Worm (Caenorhabditis elegans): Measurements from ENCODE around the gene mbr-1.

Gene mbr-1

ce11 chrX:10677552-10677951 lies 44.3 kb downstream of the mbr-1 start:
- TF ChIP-seq ZK337.2 (GFP tag; IDR thresholded peaks at IDR 0.05) = no peak
- peak; percentile 39 for TF ChIP-seq pqm-1 (tag; optimal IDR thresholded peaks at IDR 0.05)
- no peak for TF ChIP-seq ZK546.5 (tag; optimal IDR thresholded peaks at IDR 0.05)
- TF ChIP-seq lir-3 (tag; optimal IDR thresholded peaks at IDR 0.05) = no peak
- no peak for TF ChIP-seq hlh-30 (tag; optimal IDR thresholded peaks at IDR 0.05; ENCODE audit: insufficient read depth)
- TF ChIP-seq set-16 (GFP tag; IDR thresholded peaks at IDR 0.05) = no peak
- no peak for TF ChIP-seq mdt-29 (GFP tag; IDR thresholded peaks at IDR 0.05)
- peak; percentile 41 for TF ChIP-seq nhr-6 (tag; optimal IDR thresholded peaks at IDR 0.05)
- TF ChIP-seq ceh-28 (tag; optimal IDR thresholded peaks at IDR 0.05) = peak; percentile 67
- no peak for TF ChIP-seq F10B5.3 (tag; optimal IDR thresholded peaks at IDR 0.05)
- peak; percentile 62 for TF ChIP-seq mes-2 (tag; optimal IDR thresholded peaks at IDR 0.05; ENCODE audit: poor library complexity, severe bottlenecking)
- no peak for TF ChIP-seq F49E8.2 (tag; optimal IDR thresholded peaks at IDR 0.05; ENCODE audit: borderline replicate concordance)
- peak; percentile 51 for TF ChIP-seq ztf-7 (tag; optimal IDR thresholded peaks at IDR 0.05)
- TF ChIP-seq Y5F2A.4 (GFP tag; optimal IDR thresholded peaks at IDR 0.05) = no peak
- TF ChIP-seq aha-1 (tag) = peak; percentile 64
- no peak for TF ChIP-seq dmd-9 (GFP tag; IDR thresholded peaks at IDR 0.05)
- no peak for TF ChIP-seq zfp-3 (GFP tag; conservative IDR thresholded peaks at IDR 0.05)
- peak; percentile 52 for TF ChIP-seq dve-1 (tag; optimal IDR thresholded peaks at IDR 0.05; ENCODE audit: insufficient read depth)
- no peak for TF ChIP-seq vab-7 (GFP tag; IDR thresholded peaks at IDR 0.05)
- TF ChIP-seq F44E2.7 (GFP tag; IDR thresholded peaks at IDR 0.05) = no peak
- TF ChIP-seq ceh-62 (tag; optimal IDR thresholded peaks at IDR 0.05) = no peak
- TF ChIP-seq lin-1 (GFP tag; IDR thresholded peaks at IDR 0.05) = peak; percentile 24; the same call in 1 of the 2 replicates
- peak; percentile 26 for TF ChIP-seq mep-1 (tag; optimal IDR thresholded peaks at IDR 0.05)
- no peak for TF ChIP-seq fos-1 (tag; optimal IDR thresholded peaks at IDR 0.05)
- no peak for TF ChIP-seq R02D3.7 (tag; optimal IDR thresholded peaks at IDR 0.05)
- peak; percentile 50 for TF ChIP-seq hlh-11 (tag; optimal IDR thresholded peaks at IDR 0.05)
- no peak for TF ChIP-seq skn-1 (tag; optimal IDR thresholded peaks at IDR 0.05)
- TF ChIP-seq dmd-6 (GFP tag; IDR thresholded peaks at IDR 0.05) = peak; percentile 16; the same call in 1 of the 2 replicates
- TF ChIP-seq nhr-25 (tag; optimal IDR thresholded peaks at IDR 0.05; ENCODE audit: borderline replicate concordance, insufficient read depth) = no peak
- peak in 1 of 2 experiments; percentile 18 for TF ChIP-seq lsy-2 (tag; optimal IDR thresholded peaks at IDR 0.05)
- no peak for TF ChIP-seq F37D6.2 (tag; optimal IDR thresholded peaks at IDR 0.05)
- peak; percentile 22 for TF ChIP-seq ama-1 (optimal IDR thresholded peaks at IDR 0.05)
- no peak for TF ChIP-seq attf-4 (tag; optimal IDR thresholded peaks at IDR 0.05)
- peak; percentile 63 for TF ChIP-seq nhr-28 (tag; optimal IDR thresholded peaks at IDR 0.05)
- no peak for TF ChIP-seq madf-9 (GFP tag; conservative IDR thresholded peaks at IDR 0.05)
- peak; percentile 16 for TF ChIP-seq rbr-2 (tag; optimal IDR thresholded peaks at IDR 0.05)
- TF ChIP-seq hmg-1.1 (GFP tag; IDR thresholded peaks at IDR 0.05) = peak; percentile 45; the same call in 1 of the 2 replicates
- TF ChIP-seq nhr-42 (GFP tag; IDR thresholded peaks at IDR 0.05) = no peak
- TF ChIP-seq php-3 (GFP tag; IDR thresholded peaks at IDR 0.05) = no peak
- TF ChIP-seq spr-1 (tag; optimal IDR thresholded peaks at IDR 0.05) = no peak
- TF ChIP-seq duxl-1 (tag; optimal IDR thresholded peaks at IDR 0.05; ENCODE audit: poor library complexity) = peak; percentile 46
- no peak for TF ChIP-seq saeg-2 (GFP tag; IDR thresholded peaks at IDR 0.05)
- TF ChIP-seq nhr-102 (tag; optimal IDR thresholded peaks at IDR 0.05) = peak; percentile 0
- TF ChIP-seq nhr-10 (tag; optimal IDR thresholded peaks at IDR 0.05) = no peak
- no peak for TF ChIP-seq nhr-48 (tag; optimal IDR thresholded peaks at IDR 0.05)
- TF ChIP-seq daf-16 (GFP tag; optimal IDR thresholded peaks at IDR 0.05) = no peak
- peak; percentile 3 for TF ChIP-seq daf-16 (tag; optimal IDR thresholded peaks at IDR 0.05)

All from whole organism, L4 larva.